Fruit fly (Drosophila melanogaster): ENCODE results near the gene CG46468.

- TF ChIP-seq corto (GFP tag; optimal IDR thresholded peaks at IDR 0.05) (no peak), CG4730 (GFP tag; IDR thresholded peaks at IDR 0.05) (no peak), jumu (GFP tag; optimal IDR thresholded peaks at IDR 0.05) (no peak), lola (GFP tag; optimal IDR thresholded peaks at IDR 0.05) (no peak), Jarid2 (GFP tag; optimal IDR thresholded peaks at IDR 0.05) (peak; percentile 47), Myb (GFP tag; optimal IDR thresholded peaks at IDR 0.05) (no peak)
These were observed 42.8 kb upstream of the CG46468 start, which contains the start of gene gcm2 for dm6 chr2L:9607997-9608563.
